Fruit fly (Drosophila melanogaster): ENCODE measurements around the gene mura.

DNA sequence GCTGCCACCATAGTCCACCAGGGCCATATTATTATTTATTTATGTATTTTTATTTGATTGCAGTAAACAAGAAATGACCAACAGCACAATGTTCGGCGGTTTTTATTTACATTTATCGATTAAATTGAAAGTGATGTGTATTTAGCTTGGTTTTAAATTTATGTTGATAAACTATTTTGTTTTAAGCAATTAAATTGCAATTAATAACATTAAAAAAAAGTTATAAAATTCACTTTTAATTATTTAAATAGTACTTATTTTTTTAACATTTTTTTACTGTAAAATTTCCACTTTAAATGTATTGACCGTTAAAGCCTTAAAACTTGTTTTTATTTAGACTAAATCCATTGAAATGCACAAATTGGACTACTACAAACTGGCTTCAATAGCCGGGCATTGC lies 18.5 kb upstream of the mura start, which contains the start of gene CG16790:
- no peak for TF ChIP-seq bigmax (GFP tag; optimal IDR thresholded peaks at IDR 0.05)
- no peak for TF ChIP-seq CG5180 (GFP tag; optimal IDR thresholded peaks at IDR 0.05)
- no peak for TF ChIP-seq CG30403 (GFP tag; optimal IDR thresholded peaks at IDR 0.05)
